Worm (Caenorhabditis elegans) whole organism, L1 larva: ENCODE measurements around the gene lgg-3.

ENCODE experiments used
- ama-1 ChIP-seq: fragments of 150-350 bp; optimal IDR thresholded peaks from 2 replicates; lab custom pipeline; 2014
- grh-1 ChIP-seq: fragments of 200-800 bp; sonication (Bioruptor generic); IDR thresholded peaks from 2 replicates; pipeline ENCODE4 v1.3.6; 2022; ENCODE audit warnings: missing genetic modification reagents, missing genetic modification characterization, missing compliant biosample characterization
- lin-13 ChIP-seq: fragments of 150-350 bp; optimal IDR thresholded peaks from 2 replicates; lab custom pipeline; 2014; ENCODE audit warnings: missing biosample characterization, missing genetic modification reagents, missing genetic modification characterization
- lsy-2 ChIP-seq, 2 experiments: fragments of 150-350 bp; optimal IDR thresholded peaks; 2 replicates each; lab custom pipeline; 2014; ENCODE audit warnings: missing biosample characterization in 2 of 2, missing genetic modification characterization in 2 of 2
- nhr-12 ChIP-seq: sonication (generic microtip); optimal IDR thresholded peaks from 2 replicates; lab custom pipeline; 2017; ENCODE audit warnings: missing biosample characterization, missing genetic modification characterization
- rnt-1 ChIP-seq: sonication (generic microtip); optimal IDR thresholded peaks from 2 replicates; lab custom pipeline; 2016; ENCODE audit warnings: mild to moderate bottlenecking, missing genetic modification characterization, moderate library complexity, missing compliant biosample characterization
- snpc-4 ChIP-seq: fragments of 150-350 bp; optimal IDR thresholded peaks from 2 replicates; lab custom pipeline; 2014; ENCODE audit warnings: missing biosample characterization, missing genetic modification characterization
- unc-62 ChIP-seq: fragments of 150-350 bp; optimal IDR thresholded peaks from 2 replicates; lab custom pipeline; 2014; ENCODE audit warnings: missing biosample characterization, missing genetic modification reagents, missing genetic modification characterization
- ztf-11 ChIP-seq, 2 experiments: sonication (generic microtip); optimal IDR thresholded peaks; 2 replicates each; lab custom pipeline; 2016 to 2017; ENCODE audit warnings: missing genetic modification characterization in 2 of 2, missing biosample characterization in 1 of 2, missing compliant biosample characterization in 1 of 2

- TF ChIP-seq ama-1 (lab: Kevin White, UChicago) = no peak
- no peak for TF ChIP-seq grh-1 (GFP tag; lab: Robert Waterston, UW)
- TF ChIP-seq nhr-12 (tag; lab: Kevin White, UChicago) = no peak
- no peak for TF ChIP-seq ztf-11 (tag; optimal IDR thresholded peaks at IDR 0.05; lab: Kevin White, UChicago)
- no peak for TF ChIP-seq rnt-1 (tag; lab: Kevin White, UChicago)
- no peak for TF ChIP-seq snpc-4 (tag; lab: Kevin White, UChicago)
- TF ChIP-seq lin-13 (GFP tag; lab: Kevin White, UChicago) = no peak
- TF ChIP-seq unc-62 = no peak
- peak in 1 of 2 experiments; percentile 7 for TF ChIP-seq lsy-2 (tag; optimal IDR thresholded peaks at IDR 0.05; lab: Kevin White, UChicago)
These were observed 17.7 kb downstream of the lgg-3 start, which contains the start of gene pst-2 for ce11 chrIII:5680141-5680540.
